Fruit fly (Drosophila melanogaster): ENCODE measurements around the gene CG11619.
A peak's percentile ranks its signal among the peaks of the same experiment; 100 is the strongest.

The CG11619 gene

DNA sequence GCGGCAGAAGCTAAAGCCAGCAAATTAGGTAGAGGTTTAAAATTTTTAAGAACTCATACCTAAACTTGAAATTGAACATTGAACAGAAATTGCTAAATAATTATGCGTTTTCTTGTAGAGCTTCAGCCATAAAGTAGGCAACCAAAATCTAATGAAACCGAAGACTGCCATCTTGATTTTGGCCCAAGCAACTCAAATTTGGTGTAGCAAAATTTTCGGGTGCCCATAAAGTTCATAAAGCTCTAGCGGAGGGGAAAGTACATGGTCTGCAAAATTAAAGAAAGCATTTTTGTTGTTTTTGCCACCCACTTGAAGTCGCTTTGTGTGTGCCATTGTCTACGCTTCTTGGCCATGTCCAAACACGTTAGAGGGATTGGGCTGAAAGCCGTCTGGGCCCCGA is 31.1 kb downstream of the CG11619 start:
- TF ChIP-seq CG17806 (tag; optimal IDR thresholded peaks at IDR 0.05) (no peak), CG8301 (tag; optimal IDR thresholded peaks at IDR 0.05) (no peak), CG10348 (GFP tag; IDR thresholded peaks at IDR 0.05) (no peak), CG32121 (GFP tag; IDR thresholded peaks at IDR 0.05) (no peak), CG9948 (tag; optimal IDR thresholded peaks at IDR 0.05) (no peak), CG14655 (GFP tag; optimal IDR thresholded peaks at IDR 0.05) (no peak), Pif1A (GFP tag; optimal IDR thresholded peaks at IDR 0.05) (no peak), CG4496 (GFP tag; IDR thresholded peaks at IDR 0.05) (no peak), EcR (GFP tag; optimal IDR thresholded peaks at IDR 0.05) (no peak), rn (GFP tag; IDR thresholded peaks at IDR 0.05) (no peak), fd96Ca (GFP tag; IDR thresholded peaks at IDR 0.05) (no peak), D1 (tag; optimal IDR thresholded peaks at IDR 0.05) (no peak), Snoo (tag; optimal IDR thresholded peaks at IDR 0.05) (no peak), CG15710 (tag; optimal IDR thresholded peaks at IDR 0.05) (no peak), CG8159 (tag; optimal IDR thresholded peaks at IDR 0.05) (no peak), Ets98B (GFP tag; IDR thresholded peaks at IDR 0.05) (no peak), CG12605 (GFP tag; IDR thresholded peaks at IDR 0.05) (no peak), CG13204 (GFP tag; optimal IDR thresholded peaks at IDR 0.05) (no peak)

DNA sequence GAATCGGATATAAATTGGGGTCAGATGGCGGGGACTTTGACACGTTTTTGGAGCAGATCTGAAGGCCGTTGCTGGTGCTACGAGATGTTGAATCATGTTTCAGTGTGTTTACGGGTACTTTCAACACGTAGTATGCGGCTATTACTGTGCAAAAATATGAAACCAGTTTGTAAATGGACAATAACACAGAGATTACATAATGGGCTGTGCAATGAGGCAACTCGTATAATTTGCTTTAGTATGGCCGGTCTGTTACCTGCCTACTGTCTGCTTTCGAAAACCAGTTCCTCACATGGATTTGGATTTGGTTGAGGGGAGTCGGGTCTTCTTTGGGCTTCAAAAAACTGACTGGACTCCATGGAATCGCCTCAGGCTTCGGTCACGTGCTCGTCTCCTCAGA is 35.7 kb downstream of the CG11619 start:
- TF ChIP-seq Snoo (tag; optimal IDR thresholded peaks at IDR 0.05) (peak; percentile 38), fd96Ca (GFP tag; IDR thresholded peaks at IDR 0.05) (no peak), EcR (GFP tag; optimal IDR thresholded peaks at IDR 0.05) (peak; percentile 63)

DNA sequence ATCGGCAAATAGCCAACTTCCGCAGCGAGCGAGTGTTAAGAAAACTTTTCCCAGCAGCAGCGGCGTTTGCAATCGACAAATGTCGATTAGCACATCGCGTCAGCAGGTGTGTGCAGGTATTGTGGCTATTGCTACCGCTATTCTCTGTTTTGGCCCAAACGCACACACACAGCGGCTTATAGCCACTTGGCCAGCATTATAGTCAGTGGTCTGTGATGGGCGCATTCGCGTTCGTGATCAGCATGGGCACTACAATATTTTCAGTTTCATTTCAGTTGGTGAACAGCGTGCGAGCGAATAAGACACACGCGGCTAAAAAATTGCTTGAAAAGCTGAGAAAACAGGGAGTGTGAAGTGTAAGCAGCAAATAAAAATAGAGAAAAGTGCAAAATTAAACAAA is 37.8 kb downstream of the CG11619 start, which contains the start of gene CG6836:
CG6836 (plus strand) TSS at position 271 of the 400 bp plus-strand sequence.
- no peak for TF ChIP-seq rn (GFP tag; IDR thresholded peaks at IDR 0.05)
- TF ChIP-seq CG32121 (GFP tag; IDR thresholded peaks at IDR 0.05) = peak; percentile 38; the same call in 1 of the 2 replicates
- 0 out of 3 replicates have a peak, but pooled peaks have one; percentile 29 for TF ChIP-seq CG4496 (GFP tag; IDR thresholded peaks at IDR 0.05)

DNA sequence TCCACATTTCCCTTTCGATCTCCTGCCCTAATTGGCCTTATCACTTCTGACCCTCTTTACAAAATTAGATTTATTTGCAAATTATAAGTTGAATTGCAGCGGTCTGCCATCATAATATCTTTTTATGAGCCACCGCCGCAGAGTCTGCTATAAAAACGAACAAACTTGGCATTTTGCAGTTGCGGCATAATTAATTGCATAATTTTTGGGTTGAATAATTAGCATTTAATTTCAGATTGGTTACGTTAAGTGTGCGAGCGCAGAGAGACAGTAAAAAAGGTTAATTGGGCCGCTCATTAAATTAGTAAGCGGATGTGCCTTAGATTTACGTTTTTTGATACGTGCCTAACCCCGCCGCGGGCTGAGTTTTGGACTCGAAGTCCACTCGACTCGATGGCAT is 39.0 kb downstream of the CG11619 start:
- TF ChIP-seq fd96Ca (GFP tag; IDR thresholded peaks at IDR 0.05) (no peak), CG17806 (tag; optimal IDR thresholded peaks at IDR 0.05) (no peak), CG10348 (GFP tag; IDR thresholded peaks at IDR 0.05) (no peak), rn (GFP tag; IDR thresholded peaks at IDR 0.05) (no peak), Pif1B (GFP tag; optimal IDR thresholded peaks at IDR 0.05) (no peak), CG4496 (GFP tag; IDR thresholded peaks at IDR 0.05) (no peak), CG15710 (tag; optimal IDR thresholded peaks at IDR 0.05) (no peak), gl (tag; optimal IDR thresholded peaks at IDR 0.05) (no peak), D1 (tag; optimal IDR thresholded peaks at IDR 0.05) (no peak), Snoo (tag; optimal IDR thresholded peaks at IDR 0.05) (no peak), CG8159 (tag; optimal IDR thresholded peaks at IDR 0.05) (no peak), CG12605 (GFP tag; IDR thresholded peaks at IDR 0.05) (no peak), EcR (GFP tag; optimal IDR thresholded peaks at IDR 0.05) (no peak), CG14655 (GFP tag; optimal IDR thresholded peaks at IDR 0.05) (no peak), CG13204 (GFP tag; optimal IDR thresholded peaks at IDR 0.05) (no peak), CG8301 (tag; optimal IDR thresholded peaks at IDR 0.05) (no peak), CG9948 (tag; optimal IDR thresholded peaks at IDR 0.05) (no peak)

DNA sequence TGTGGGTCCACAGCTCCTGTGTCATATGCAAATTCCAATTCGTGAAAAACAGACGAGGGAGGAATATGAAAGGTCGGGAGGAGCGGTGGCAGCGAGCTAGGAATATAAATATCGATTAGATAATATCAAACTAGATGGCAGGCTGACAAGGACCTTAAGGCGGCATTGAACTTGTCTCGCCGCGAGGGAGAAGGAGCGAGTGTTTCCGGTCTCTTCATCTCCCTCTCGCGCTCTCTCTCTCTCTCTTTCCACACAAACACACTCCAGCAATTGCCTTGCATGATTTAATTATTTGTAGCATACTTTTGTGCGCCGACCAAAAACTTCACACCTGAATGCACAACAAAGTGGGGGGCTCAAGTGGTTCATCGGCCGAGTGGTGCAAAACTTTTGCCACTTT is 41.2 kb downstream of the CG11619 start:
- TF ChIP-seq CG12605 (GFP tag; IDR thresholded peaks at IDR 0.05) (no peak), CG4496 (GFP tag; IDR thresholded peaks at IDR 0.05) (peak; percentile 77), CG32121 (GFP tag; IDR thresholded peaks at IDR 0.05) (no peak), CG34367 (tag; optimal IDR thresholded peaks at IDR 0.05) (peak; percentile 5), Pif1A (GFP tag; optimal IDR thresholded peaks at IDR 0.05) (peak; percentile 6), CG9948 (tag; optimal IDR thresholded peaks at IDR 0.05) (no peak)

DNA sequence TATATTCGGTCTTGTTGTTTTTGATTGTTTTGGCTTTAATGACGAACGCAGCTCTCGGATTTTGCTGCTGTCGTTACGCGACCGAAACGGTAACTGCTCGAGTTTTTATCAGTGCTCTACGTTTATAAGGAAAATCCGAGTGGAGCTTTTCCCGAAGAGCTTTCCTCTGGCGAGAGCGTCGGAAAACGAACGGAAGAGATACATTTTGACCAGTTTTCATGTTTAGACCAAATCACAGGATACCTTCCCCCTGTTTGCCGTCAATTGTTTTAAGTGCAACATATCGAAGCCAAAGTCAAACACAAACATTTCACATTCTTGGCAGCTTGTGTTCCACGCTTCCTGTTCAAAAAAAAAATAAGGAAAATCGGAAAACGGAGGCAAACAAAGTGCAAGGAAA is 42.2 kb downstream of the CG11619 start, which contains the start of gene CG32204:
CG32204 (minus strand) TSS at position 101 of the 400 bp plus-strand sequence.
- no peak for TF ChIP-seq CG32121 (GFP tag; IDR thresholded peaks at IDR 0.05)
- no peak for TF ChIP-seq rn (GFP tag; IDR thresholded peaks at IDR 0.05)
- TF ChIP-seq D1 (tag; optimal IDR thresholded peaks at IDR 0.05) = no peak
- no peak for TF ChIP-seq CG14655 (GFP tag; optimal IDR thresholded peaks at IDR 0.05)
- no peak for TF ChIP-seq CG15710 (tag; optimal IDR thresholded peaks at IDR 0.05)
- TF ChIP-seq EcR (GFP tag; optimal IDR thresholded peaks at IDR 0.05) = no peak
- TF ChIP-seq fd96Ca (GFP tag; IDR thresholded peaks at IDR 0.05) = no peak
- TF ChIP-seq CG10348 (GFP tag; IDR thresholded peaks at IDR 0.05) = no peak
- no peak for TF ChIP-seq Ets98B (GFP tag; IDR thresholded peaks at IDR 0.05)
- TF ChIP-seq Pif1A (GFP tag; optimal IDR thresholded peaks at IDR 0.05) = no peak
- no peak for TF ChIP-seq CG12605 (GFP tag; IDR thresholded peaks at IDR 0.05)
- TF ChIP-seq Pif1B (GFP tag; optimal IDR thresholded peaks at IDR 0.05) = no peak
- no peak for TF ChIP-seq CG34367 (tag; optimal IDR thresholded peaks at IDR 0.05)
- TF ChIP-seq CG13204 (GFP tag; optimal IDR thresholded peaks at IDR 0.05) = no peak
- TF ChIP-seq CG17806 (tag; optimal IDR thresholded peaks at IDR 0.05) = no peak
- no peak for TF ChIP-seq CG9948 (tag; optimal IDR thresholded peaks at IDR 0.05)
- no peak for TF ChIP-seq gl (tag; optimal IDR thresholded peaks at IDR 0.05)

Data from whole organism, pupa.